Worm (Caenorhabditis elegans): ENCODE results near the gene wrt-2.

ce11 chrX:3048696-3049095, 45.5 kb downstream of the wrt-2 start:
- TF ChIP-seq Y53G8AR.9 (GFP tag; conservative IDR thresholded peaks at IDR 0.05) (no peak), pha-4 (tag; optimal IDR thresholded peaks at IDR 0.05) (no peak), ama-1 (optimal IDR thresholded peaks at IDR 0.05) (no peak), ama-1 (GFP tag; optimal IDR thresholded peaks at IDR 0.05) (no peak), Y79H2A.3 (GFP tag; conservative IDR thresholded peaks at IDR 0.05) (no peak), K11D2.4 (GFP tag; IDR thresholded peaks at IDR 0.05) (no peak), unc-62 (GFP tag; optimal IDR thresholded peaks at IDR 0.05) (no peak), snpc-4 (GFP tag; optimal IDR thresholded peaks at IDR 0.05) (no peak), snpc-4 (tag; optimal IDR thresholded peaks at IDR 0.05) (no peak)
